Fruit fly (Drosophila melanogaster) whole organism: ENCODE data around the gene CanA-14F.

Experiments
- CG8478 ChIP-seq: fragments of >200 bp; optimal IDR thresholded peaks from 2 replicates; lab custom pipeline; 2018; ENCODE audit warnings: inconsistent platforms
- Dll ChIP-seq: fragments of >200 bp; optimal IDR thresholded peaks from 2 replicates; lab custom pipeline; 2017
- EcR ChIP-seq, 2 experiments: fragments of >200 bp; optimal IDR thresholded peaks; 2 replicates each; lab custom pipeline; 2017; ENCODE audit warnings: missing biosample characterization in 2 of 2, missing genetic modification characterization in 2 of 2, missing genetic modification reagents in 2 of 2
- pan ChIP-seq: fragments of >200 bp; optimal IDR thresholded peaks from 2 replicates; lab custom pipeline; 2017
- psq ChIP-seq: fragments of >200 bp; optimal IDR thresholded peaks from 2 replicates; lab custom pipeline; 2017
- usp ChIP-seq: fragments of >200 bp; optimal IDR thresholded peaks from 2 replicates; lab custom pipeline; 2017; ENCODE audit warnings: missing biosample characterization, missing genetic modification characterization, mixed read lengths

DNA sequence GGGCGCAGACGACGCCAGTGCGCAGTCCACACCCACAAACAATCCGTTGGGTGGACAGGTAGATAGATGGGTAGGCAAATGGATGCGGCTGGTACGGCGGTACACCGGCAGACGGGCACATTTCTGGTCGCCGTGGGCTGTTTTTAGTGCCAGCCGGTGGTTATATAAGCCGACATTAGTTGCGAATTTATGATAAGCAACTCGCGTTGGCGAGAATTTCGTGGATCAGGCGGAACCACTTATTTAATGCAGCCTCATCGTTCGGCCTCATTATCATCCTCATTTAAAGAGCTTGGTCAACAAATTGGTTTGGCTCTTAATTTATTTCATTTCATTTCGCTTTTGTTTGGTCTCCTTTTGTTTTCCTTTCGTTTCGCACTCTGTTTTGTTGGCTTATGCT is 31.8 kb upstream of the CanA-14F start:
- TF ChIP-seq Dll (no peak), usp (GFP tag; lab: Kevin White, UChicago) (no peak), psq (lab: Kevin White, UChicago) (no peak), CG8478 (no peak), pan (lab: Kevin White, UChicago) (no peak), EcR (GFP tag; optimal IDR thresholded peaks at IDR 0.05; lab: Kevin White, UChicago) (no peak)
